Worm (Caenorhabditis elegans): ENCODE measurements around the gene perm-3.

DNA sequence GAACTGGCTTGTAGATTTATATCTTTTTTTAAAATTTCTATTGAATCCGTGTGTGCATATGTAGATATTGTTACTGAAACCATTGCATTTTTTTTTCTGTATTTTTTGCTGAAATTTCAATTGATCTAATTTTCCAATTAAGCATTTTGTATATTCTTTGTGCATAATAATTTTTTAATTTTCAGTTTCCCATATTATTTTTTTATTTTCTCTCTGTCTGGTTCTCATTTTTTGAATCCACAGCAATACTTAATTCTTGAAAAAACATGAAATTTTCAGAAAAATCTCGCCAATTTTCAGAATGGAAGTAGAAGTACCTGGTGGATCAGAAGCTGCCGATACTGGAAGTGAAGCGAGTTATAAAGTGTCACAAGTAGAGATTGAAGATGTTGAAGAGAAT lies 28.0 kb downstream of the perm-3 start, which contains the start of gene sand-1:
- TF ChIP-seq pha-4 (tag; optimal IDR thresholded peaks at IDR 0.05) (no peak), nfya-1 (tag; optimal IDR thresholded peaks at IDR 0.05; ENCODE audit: borderline replicate concordance, insufficient read depth) (no peak), snpc-1.3 (tag; optimal IDR thresholded peaks at IDR 0.05; ENCODE audit: insufficient read depth) (no peak), cebp-1 (GFP tag; IDR thresholded peaks at IDR 0.05) (no peak), cebp-1 (tag; optimal IDR thresholded peaks at IDR 0.05) (no peak), D2030.7 (GFP tag; IDR thresholded peaks at IDR 0.05) (no peak), hsf-1 (GFP tag; IDR thresholded peaks at IDR 0.05) (no peak), dpff-1 (tag; optimal IDR thresholded peaks at IDR 0.05) (no peak), let-526 (GFP tag; IDR thresholded peaks at IDR 0.05) (no peak)

All from whole organism, young adult.